Fruit fly (Drosophila melanogaster): ENCODE data around the gene CG3473.

The CG3473 gene

dm6 chr2L:14586714-14587481, 23.4 kb upstream of the CG3473 start (continued):
- TF ChIP-seq CG10979 (tag; optimal IDR thresholded peaks at IDR 0.05) (peak; percentile 42), CG8924 (tag; optimal IDR thresholded peaks at IDR 0.05) (peak; percentile 22), sens (GFP tag) (peak; percentile 62), lola (GFP tag; optimal IDR thresholded peaks at IDR 0.05) (peak in 1 of 3 experiments; percentile 27), D19B (GFP tag; optimal IDR thresholded peaks at IDR 0.05) (no peak), Deaf1 (tag; optimal IDR thresholded peaks at IDR 0.05) (peak; percentile 5), Jarid2 (GFP tag; optimal IDR thresholded peaks at IDR 0.05) (no peak), D (optimal IDR thresholded peaks at IDR 0.05) (no peak), D (GFP tag; optimal IDR thresholded peaks at IDR 0.05) (peak; percentile 6), zfh2 (GFP tag; optimal IDR thresholded peaks at IDR 0.05) (no peak), CG10267 (tag; optimal IDR thresholded peaks at IDR 0.05) (peak; percentile 23), gt (GFP tag; IDR thresholded peaks at IDR 0.05) (no peak), CG31224 (GFP tag; IDR thresholded peaks at IDR 0.05) (no peak), CG2678 (tag; optimal IDR thresholded peaks at IDR 0.05) (peak; percentile 45), CG14710 (tag; optimal IDR thresholded peaks at IDR 0.05) (peak; percentile 26), dysf (GFP tag; IDR thresholded peaks at IDR 0.05) (peak; percentile 35; the same call in 1 of the 3 replicates), ranshi (GFP tag; IDR thresholded peaks at IDR 0.05) (no peak), HmgD (GFP tag; optimal IDR thresholded peaks at IDR 0.05) (no peak), CG1529 (GFP tag; optimal IDR thresholded peaks at IDR 0.05) (no peak), Antp (GFP tag; optimal IDR thresholded peaks at IDR 0.05) (no peak), Hr3 (GFP tag; optimal IDR thresholded peaks at IDR 0.05) (peak; percentile 13), Bteb2 (GFP tag; optimal IDR thresholded peaks at IDR 0.05) (no peak), CG12391 (tag; optimal IDR thresholded peaks at IDR 0.05) (peak; percentile 36), CG11504 (tag; optimal IDR thresholded peaks at IDR 0.05) (peak; percentile 52), CG17328 (GFP tag; IDR thresholded peaks at IDR 0.05) (0 out of 2 replicates have a peak, but pooled peaks have one; percentile 16), zfh1 (GFP tag; IDR thresholded peaks at IDR 0.05) (no peak; the same call in 2 of the 3 replicates), Aef1 (GFP tag; IDR thresholded peaks at IDR 0.05) (no peak), zf30C (GFP tag; optimal IDR thresholded peaks at IDR 0.05) (peak; percentile 55), grau (tag; optimal IDR thresholded peaks at IDR 0.05) (peak; percentile 38), dmrt11E (tag; optimal IDR thresholded peaks at IDR 0.05) (peak; percentile 54), CG4282 (GFP tag; optimal IDR thresholded peaks at IDR 0.05) (no peak), dpn (GFP tag; optimal IDR thresholded peaks at IDR 0.05) (peak in 1 of 2 experiments; percentile 5), Xbp1 (GFP tag; optimal IDR thresholded peaks at IDR 0.05) (peak; percentile 9), Sox100B (GFP tag; optimal IDR thresholded peaks at IDR 0.05) (peak; percentile 10), CG18011 (GFP tag; optimal IDR thresholded peaks at IDR 0.05) (no peak), Blimp-1 (GFP tag; optimal IDR thresholded peaks at IDR 0.05) (peak; percentile 35), Hmr (GFP tag; optimal IDR thresholded peaks at IDR 0.05) (peak; percentile 8), CG12236 (GFP tag; optimal IDR thresholded peaks at IDR 0.05) (no peak), oc (tag; optimal IDR thresholded peaks at IDR 0.05) (peak; percentile 6), tap (tag; optimal IDR thresholded peaks at IDR 0.05) (peak; percentile 20), CG17361 (GFP tag; IDR thresholded peaks at IDR 0.05) (0 out of 3 replicates have a peak, but pooled peaks have one; percentile 32), CG2712 (tag; optimal IDR thresholded peaks at IDR 0.05) (peak; percentile 55), CG8388 (GFP tag; optimal IDR thresholded peaks at IDR 0.05) (peak; percentile 32), Xrp1 (GFP tag; IDR thresholded peaks at IDR 0.05) (peak; percentile 45; the same call in 1 of the 2 replicates), Lpt (GFP tag; optimal IDR thresholded peaks at IDR 0.05) (no peak), nmo (GFP tag; optimal IDR thresholded peaks at IDR 0.05) (peak; percentile 2), unpg (GFP tag; optimal IDR thresholded peaks at IDR 0.05) (peak; percentile 34), Nf-YB (GFP tag; optimal IDR thresholded peaks at IDR 0.05) (no peak), gem (tag; optimal IDR thresholded peaks at IDR 0.05) (peak; percentile 66)

Measured in whole organism, embryonic.